Worm (Caenorhabditis elegans) whole organism, L1 larva: ENCODE measurements around the gene F08H9.4.

ENCODE experiments used
- C04F5.9 ChIP-seq: sonication (generic microtip); optimal IDR thresholded peaks from 2 replicates; lab custom pipeline; 2016; ENCODE audit warnings: missing genetic modification characterization, missing compliant biosample characterization
- C34B4.2 ChIP-seq: sonication (generic microtip); optimal IDR thresholded peaks from 2 replicates; lab custom pipeline; 2017; ENCODE audit warnings: mild to moderate bottlenecking, missing genetic modification characterization, missing compliant biosample characterization
- F16B12.6 ChIP-seq: fragments of 150-350 bp; optimal IDR thresholded peaks from 2 replicates; lab custom pipeline; 2014; ENCODE audit warnings: missing biosample characterization, missing genetic modification characterization
- ama-1 ChIP-seq: fragments of 150-350 bp; optimal IDR thresholded peaks from 2 replicates; lab custom pipeline; 2014
- blmp-1 ChIP-seq: fragments of 150-350 bp; optimal IDR thresholded peaks from 2 replicates; lab custom pipeline; 2014; ENCODE audit warnings: missing biosample characterization, missing genetic modification characterization
- ceh-8 ChIP-seq: fragments of 200-800 bp; sonication (Bioruptor generic); optimal IDR thresholded peaks from 2 replicates; lab custom pipeline; 2018; ENCODE audit warnings: mild to moderate bottlenecking, missing genetic modification characterization, moderate library complexity, missing compliant biosample characterization
- ceh-88 ChIP-seq: fragments of 200-800 bp; sonication (Bioruptor generic); IDR thresholded peaks from 2 replicates; pipeline ENCODE4 v1.3.6; 2022; ENCODE audit warnings: missing genetic modification characterization, missing compliant biosample characterization
- ces-1 ChIP-seq: fragments of 150-350 bp; optimal IDR thresholded peaks from 2 replicates; lab custom pipeline; 2014; ENCODE audit warnings: missing biosample characterization, missing genetic modification reagents, missing genetic modification characterization
- dpl-1 ChIP-seq, 3 experiments: fragments of 150-350 bp in 2 of 3; sonication (generic microtip) in 1 of 3; optimal IDR thresholded peaks; 2 replicates each; lab custom pipeline; 2014 to 2017; ENCODE audit warnings: missing biosample characterization in 3 of 3, missing genetic modification characterization in 3 of 3, missing genetic modification reagents in 3 of 3
- dsc-1 ChIP-seq: sonication (generic microtip); optimal IDR thresholded peaks from 2 replicates; lab custom pipeline; 2016; ENCODE audit warnings: mild to moderate bottlenecking, missing genetic modification characterization, missing compliant biosample characterization
- efl-1 ChIP-seq, 4 experiments: fragments of 150-350 bp; optimal IDR thresholded peaks in 3 of 4; peaks in 1 of 4; 1 replicate in 1 of 4; 2 replicates in 3 of 4; lab custom pipeline; 2014; ENCODE audit warnings: missing biosample characterization in 2 of 4, missing genetic modification characterization in 2 of 4, missing genetic modification reagents in 2 of 4
- elt-3 ChIP-seq, 6 experiments: fragments of 150-350 bp in 1 of 6; sonication (generic microtip); optimal IDR thresholded peaks; 2 replicates each; lab custom pipeline; 2017 to 2018; ENCODE audit warnings: missing biosample characterization in 6 of 6, missing genetic modification characterization in 6 of 6, inconsistent platforms in 1 of 6
- fkh-8 ChIP-seq: sonication (generic microtip); optimal IDR thresholded peaks from 2 replicates; lab custom pipeline; 2016; ENCODE audit warnings: mild to moderate bottlenecking, missing genetic modification characterization, missing compliant biosample characterization
- fos-1 ChIP-seq: fragments of 150-350 bp; optimal IDR thresholded peaks from 2 replicates; lab custom pipeline; 2014; ENCODE audit warnings: missing biosample characterization, missing genetic modification characterization
- grh-1 ChIP-seq: fragments of 200-800 bp; sonication (Bioruptor generic); IDR thresholded peaks from 2 replicates; pipeline ENCODE4 v1.3.6; 2022; ENCODE audit warnings: missing genetic modification reagents, missing genetic modification characterization, missing compliant biosample characterization
- hpl-2 ChIP-seq: fragments of 150-350 bp; optimal IDR thresholded peaks from 2 replicates; lab custom pipeline; 2014; ENCODE audit warnings: missing biosample characterization, missing genetic modification reagents, missing genetic modification characterization
- irx-1 ChIP-seq: sonication (generic microtip); optimal IDR thresholded peaks from 2 replicates; lab custom pipeline; 2016; ENCODE audit warnings: missing genetic modification characterization, missing compliant biosample characterization
- lin-13 ChIP-seq: fragments of 150-350 bp; optimal IDR thresholded peaks from 2 replicates; lab custom pipeline; 2014; ENCODE audit warnings: missing biosample characterization, missing genetic modification reagents, missing genetic modification characterization
- lin-14 ChIP-seq: fragments of 200-800 bp; sonication (Bioruptor generic); optimal IDR thresholded peaks from 2 replicates; lab custom pipeline; 2018; ENCODE audit warnings: mild to moderate bottlenecking, missing genetic modification characterization, moderate library complexity, missing compliant biosample characterization
- lin-35 ChIP-seq, 2 experiments: fragments of 150-350 bp; optimal IDR thresholded peaks; 2 replicates each; lab custom pipeline; 2014; ENCODE audit warnings: missing biosample characterization in 2 of 2, missing genetic modification characterization in 2 of 2, missing genetic modification reagents in 2 of 2
- mab-9 ChIP-seq: fragments of 200-800 bp; sonication (Bioruptor generic); IDR thresholded peaks from 2 replicates; pipeline ENCODE4 v1.3.6; 2022; ENCODE audit warnings: missing genetic modification reagents, missing genetic modification characterization, missing compliant biosample characterization
- mef-2 ChIP-seq: fragments of 150-350 bp; optimal IDR thresholded peaks from 2 replicates; lab custom pipeline; 2014; ENCODE audit warnings: missing biosample characterization, missing genetic modification characterization
- nhr-20 ChIP-seq: sonication (generic microtip); optimal IDR thresholded peaks from 2 replicates; lab custom pipeline; 2016; ENCODE audit warnings: mild to moderate bottlenecking, missing genetic modification characterization, missing compliant biosample characterization
- nhr-28 ChIP-seq: fragments of 150-350 bp; optimal IDR thresholded peaks from 2 replicates; lab custom pipeline; 2014; ENCODE audit warnings: missing biosample characterization, missing genetic modification characterization
- nhr-47 ChIP-seq: sonication (generic microtip); optimal IDR thresholded peaks from 2 replicates; lab custom pipeline; 2016; ENCODE audit warnings: mild to moderate bottlenecking, missing genetic modification characterization, moderate library complexity, missing compliant biosample characterization
- nhr-77 ChIP-seq: fragments of 150-350 bp; optimal IDR thresholded peaks from 2 replicates; lab custom pipeline; 2014; ENCODE audit warnings: missing biosample characterization, missing genetic modification characterization
- pag-3 ChIP-seq: sonication (generic microtip); optimal IDR thresholded peaks from 2 replicates; lab custom pipeline; 2017; ENCODE audit warnings: missing genetic modification characterization, mild to moderate bottlenecking, missing compliant biosample characterization, antibody characterized with exemption, borderline replicate concordance; ENCODE audit not compliant: insufficient read depth
- pax-3 ChIP-seq: fragments of 200-800 bp; sonication (Bioruptor generic); optimal IDR thresholded peaks from 2 replicates; lab custom pipeline; 2018; ENCODE audit warnings: mild to moderate bottlenecking, missing genetic modification characterization, moderate library complexity, missing compliant biosample characterization
- skn-1 ChIP-seq: fragments of 150-350 bp; optimal IDR thresholded peaks from 2 replicates; lab custom pipeline; 2014; ENCODE audit warnings: missing biosample characterization, missing genetic modification characterization
- sptf-1 ChIP-seq: fragments of 150-350 bp; optimal IDR thresholded peaks from 2 replicates; lab custom pipeline; 2014; ENCODE audit warnings: missing biosample characterization, missing genetic modification characterization
- swsn-7 ChIP-seq: sonication (generic microtip); optimal IDR thresholded peaks from 2 replicates; lab custom pipeline; 2016; ENCODE audit warnings: missing genetic modification characterization, missing compliant biosample characterization
- tbx-2 ChIP-seq: sonication (generic microtip); optimal IDR thresholded peaks from 2 replicates; lab custom pipeline; 2016; ENCODE audit warnings: missing genetic modification characterization, missing compliant biosample characterization
- tlp-1 ChIP-seq: fragments of 150-350 bp; optimal IDR thresholded peaks from 2 replicates; lab custom pipeline; 2014; ENCODE audit warnings: missing biosample characterization, missing genetic modification characterization
- unc-130 ChIP-seq: fragments of 150-350 bp; optimal IDR thresholded peaks from 2 replicates; lab custom pipeline; 2017; ENCODE audit warnings: missing biosample characterization, missing genetic modification characterization, inconsistent platforms
- unc-62 ChIP-seq: fragments of 150-350 bp; optimal IDR thresholded peaks from 2 replicates; lab custom pipeline; 2014; ENCODE audit warnings: missing biosample characterization, missing genetic modification reagents, missing genetic modification characterization
- unc-86 ChIP-seq: sonication (generic microtip); optimal IDR thresholded peaks from 2 replicates; lab custom pipeline; 2016; ENCODE audit warnings: missing genetic modification characterization, missing compliant biosample characterization
- unc-98 ChIP-seq: fragments of 200-800 bp; sonication (Bioruptor generic); IDR thresholded peaks from 2 replicates; pipeline ENCODE4 v1.3.6; 2022; ENCODE audit warnings: missing genetic modification characterization, missing compliant biosample characterization
- vab-15 ChIP-seq: sonication (generic microtip); optimal IDR thresholded peaks from 2 replicates; lab custom pipeline; 2017; ENCODE audit warnings: missing genotype, mild to moderate bottlenecking, missing genetic modification characterization, missing compliant biosample characterization
- xbp-1 ChIP-seq: sonication (generic microtip); optimal IDR thresholded peaks from 2 replicates; lab custom pipeline; 2016; ENCODE audit warnings: missing genetic modification characterization, missing compliant biosample characterization
- ztf-11 ChIP-seq, 2 experiments: sonication (generic microtip); optimal IDR thresholded peaks; 2 replicates each; lab custom pipeline; 2016 to 2017; ENCODE audit warnings: missing genetic modification characterization in 2 of 2, missing biosample characterization in 1 of 2, missing compliant biosample characterization in 1 of 2
- ztf-4 ChIP-seq: fragments of 150-350 bp; optimal IDR thresholded peaks from 2 replicates; lab custom pipeline; 2014; ENCODE audit warnings: missing biosample characterization, missing genetic modification characterization

Gene F08H9.4

DNA sequence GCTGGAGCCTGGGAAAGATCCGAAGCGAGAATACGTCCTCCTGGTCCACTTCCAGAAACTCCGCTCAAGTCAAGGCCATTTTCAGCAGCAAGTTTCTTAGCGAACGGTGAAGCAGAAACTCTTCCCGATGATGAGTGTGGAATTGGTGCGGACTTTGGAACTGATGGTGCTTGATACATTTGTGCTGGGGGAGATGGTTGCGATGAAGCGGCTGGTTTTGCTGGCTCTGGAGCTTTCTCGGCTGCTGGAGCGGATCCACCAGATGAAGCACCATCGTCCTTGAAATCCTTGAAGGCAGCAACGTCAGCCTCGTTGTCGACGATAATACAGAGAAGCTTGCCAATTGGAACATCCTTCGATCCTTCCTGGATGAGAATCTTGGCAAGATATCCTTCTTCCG, 17.8 kb downstream of the F08H9.4 start:
- TF ChIP-seq nhr-77 (tag; lab: Kevin White, UChicago) (no peak), dpl-1 (GFP tag; optimal IDR thresholded peaks at IDR 0.05; lab: Kevin White, UChicago) (no peak), pax-3 (no peak), ceh-8 (GFP tag; lab: Kevin White, UChicago) (no peak), ztf-11 (tag; optimal IDR thresholded peaks at IDR 0.05; lab: Kevin White, UChicago) (no peak), ces-1 (GFP tag; lab: Kevin White, UChicago) (no peak), swsn-7 (tag; lab: Kevin White, UChicago) (no peak), lin-13 (no peak), F16B12.6 (tag; lab: Kevin White, UChicago) (no peak), C04F5.9 (tag; lab: Kevin White, UChicago) (no peak), nhr-47 (no peak)

DNA sequence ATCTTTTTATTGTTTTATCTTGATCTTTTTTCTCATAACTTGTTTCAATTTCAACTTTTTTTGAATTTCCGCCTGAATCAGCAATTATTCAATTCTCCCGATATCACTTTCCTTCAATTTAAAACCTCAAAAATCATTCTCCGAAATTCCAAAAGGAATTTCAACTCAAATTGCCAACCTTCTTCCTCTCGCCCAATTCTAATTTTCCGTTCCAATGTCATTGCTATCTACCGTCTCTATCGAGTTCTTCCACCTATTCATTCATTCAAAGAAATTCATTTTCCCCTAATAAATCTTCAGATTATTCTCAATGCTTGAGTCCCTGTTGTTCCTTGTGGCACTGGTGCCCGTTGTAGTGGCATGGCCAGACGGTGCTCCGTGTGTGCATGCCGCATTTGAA, 23.4 kb downstream of the F08H9.4 start, which contains the start of gene F23B12.4:
Gene F23B12.4 (plus strand): TSS at position 301 of the 400 bp plus-strand sequence.
- TF ChIP-seq unc-98 (no peak), irx-1 (tag; lab: Kevin White, UChicago) (no peak), F16B12.6 (tag; lab: Kevin White, UChicago) (no peak), blmp-1 (tag; lab: Kevin White, UChicago) (no peak), ztf-4 (tag; lab: Kevin White, UChicago) (no peak), sptf-1 (tag; lab: Kevin White, UChicago) (no peak), pag-3 (no peak), ces-1 (GFP tag; lab: Kevin White, UChicago) (no peak), efl-1 (optimal IDR thresholded peaks at IDR 0.05; lab: Kevin White, UChicago) (no peak), efl-1 (GFP tag; optimal IDR thresholded peaks at IDR 0.05 in 1 of 2; lab: Kevin White, UChicago) (peak in 1 of 2 experiments; percentile 36)
- TF ChIP-seq, all 84 proteins: peak for 1

DNA sequence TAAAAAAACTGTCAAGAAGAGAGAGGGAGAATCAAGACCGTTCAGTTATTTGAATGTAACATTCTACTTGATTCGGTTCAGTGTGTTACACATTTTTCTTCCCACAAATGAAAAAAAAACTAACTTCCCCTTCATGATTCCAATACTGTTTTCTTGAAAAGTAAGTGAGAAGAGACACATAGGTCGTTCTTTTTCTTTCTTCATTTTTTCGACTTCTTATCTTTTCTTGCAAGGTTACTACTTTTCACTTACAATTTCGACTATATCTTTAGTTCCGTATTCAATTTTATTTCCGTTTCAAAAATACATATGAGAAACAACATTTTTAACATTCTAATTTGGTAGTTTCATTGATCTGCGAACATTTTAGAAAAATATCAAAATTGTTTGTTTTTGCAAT, 25.0 kb downstream of the F08H9.4 start:
- TF ChIP-seq elt-3 (tag; optimal IDR thresholded peaks at IDR 0.05; lab: Kevin White, UChicago) (peak in 1 of 6 experiments; percentile 8), xbp-1 (no peak)

DNA sequence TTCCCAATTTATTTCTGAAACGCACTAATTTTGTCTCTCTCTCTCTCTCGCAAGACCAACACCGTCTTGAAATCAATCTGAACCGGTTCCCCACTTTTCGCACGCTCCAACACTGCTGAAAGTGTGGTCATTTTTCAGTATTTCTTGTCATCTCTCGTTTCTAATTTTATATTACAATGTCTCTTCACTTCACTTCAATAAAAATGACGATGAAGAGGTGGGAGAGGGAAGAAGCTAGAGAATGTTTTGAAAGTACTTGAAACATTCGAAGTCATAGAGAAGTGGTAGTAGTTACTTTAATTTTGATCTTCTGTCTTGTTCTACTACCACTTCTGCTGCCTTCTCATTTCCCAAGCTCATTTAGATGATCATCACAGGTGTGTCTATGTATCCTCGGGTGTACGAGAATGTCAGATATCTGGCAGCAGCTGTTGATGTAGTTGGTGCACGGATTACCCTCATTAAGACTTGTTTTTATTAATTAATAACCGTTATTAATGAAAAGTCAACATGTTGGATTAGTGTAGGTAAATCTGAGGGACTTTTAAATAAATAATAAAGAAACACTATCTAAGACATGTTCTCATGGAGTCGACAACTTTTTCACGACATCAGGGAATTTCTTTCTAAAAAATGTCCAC, 26.0 kb downstream of the F08H9.4 start:
- TF ChIP-seq mef-2 (tag; lab: Kevin White, UChicago) (no peak), unc-62 (GFP tag; lab: Kevin White, UChicago) (no peak), hpl-2 (GFP tag; lab: Kevin White, UChicago) (no peak), ztf-11 (tag; optimal IDR thresholded peaks at IDR 0.05; lab: Kevin White, UChicago) (peak in 1 of 2 experiments; percentile 43), unc-98 (no peak), tbx-2 (tag; lab: Kevin White, UChicago) (peak; percentile 38), nhr-77 (tag; lab: Kevin White, UChicago) (no peak), unc-86 (tag; lab: Kevin White, UChicago) (no peak), skn-1 (tag; lab: Kevin White, UChicago) (no peak), ama-1 (lab: Kevin White, UChicago) (no peak), tlp-1 (tag; lab: Kevin White, UChicago) (no peak), dsc-1 (tag; lab: Kevin White, UChicago) (no peak)

DNA sequence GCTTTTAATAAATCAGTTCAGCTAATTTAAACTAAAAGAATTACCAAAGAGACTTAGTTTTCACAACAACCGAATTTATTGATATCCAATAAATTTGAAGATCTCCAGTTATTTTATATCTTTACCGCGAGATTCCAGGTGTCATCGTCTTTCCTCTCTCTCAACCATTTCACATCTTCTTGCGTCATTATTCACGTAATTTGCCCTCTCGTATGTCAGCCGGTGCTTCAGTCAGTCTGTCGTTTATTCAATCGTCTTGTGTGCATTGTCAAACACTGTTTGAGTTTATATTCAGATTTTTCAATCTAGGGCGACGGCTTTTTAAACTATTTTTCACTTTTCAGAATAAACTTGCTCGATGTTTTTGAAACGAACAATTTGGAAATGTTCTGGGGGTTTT, 26.9 kb downstream of the F08H9.4 start:
- TF ChIP-seq fos-1 (tag; lab: Kevin White, UChicago): no peak
- no peak for TF ChIP-seq tbx-2 (tag; lab: Kevin White, UChicago)
- no peak for TF ChIP-seq grh-1 (GFP tag; lab: Robert Waterston, UW)
- TF ChIP-seq lin-14 (GFP tag; lab: Kevin White, UChicago): no peak
- no peak for TF ChIP-seq tlp-1 (tag; lab: Kevin White, UChicago)
- no peak for TF ChIP-seq vab-15
- no peak for TF ChIP-seq ceh-88 (GFP tag; lab: Robert Waterston, UW)
- no peak for TF ChIP-seq mab-9 (GFP tag; lab: Robert Waterston, UW)
- no peak for TF ChIP-seq lin-35 (GFP tag; optimal IDR thresholded peaks at IDR 0.05; lab: Kevin White, UChicago)
- TF ChIP-seq lin-13: no peak
- no peak for TF ChIP-seq C34B4.2 (tag; lab: Kevin White, UChicago)
- TF ChIP-seq mef-2 (tag; lab: Kevin White, UChicago): no peak
- TF ChIP-seq fkh-8 (tag; lab: Kevin White, UChicago): no peak
- no peak for TF ChIP-seq nhr-28 (tag; lab: Kevin White, UChicago)
- no peak for TF ChIP-seq unc-130
- TF ChIP-seq nhr-20 (tag; lab: Kevin White, UChicago): no peak
